Worm (Caenorhabditis elegans) whole organism, L3 larva: ENCODE results near the gene trpp-3.

Experiments used
- aly-2 ChIP-seq: fragments of 150-350 bp; optimal IDR thresholded peaks from 2 replicates; lab custom pipeline; 2014; ENCODE audit warnings: missing biosample characterization, missing genetic modification characterization
- ama-1 ChIP-seq: fragments of 150-350 bp; optimal IDR thresholded peaks from 2 replicates; lab custom pipeline; 2018
- ceh-82 ChIP-seq: fragments of 150-350 bp; optimal IDR thresholded peaks from 2 replicates; lab custom pipeline; 2014; ENCODE audit warnings: missing biosample characterization, missing genetic modification characterization
- elt-3 ChIP-seq, 3 experiments: fragments of 150-350 bp in 1 of 3; sonication (generic microtip) in 2 of 3; optimal IDR thresholded peaks; 2 replicates in 2 of 3; 4 replicates in 1 of 3; lab custom pipeline; 2014 to 2017; ENCODE audit warnings: missing biosample characterization in 3 of 3, missing genetic modification characterization in 3 of 3
- lin-15B ChIP-seq: fragments of 150-350 bp; optimal IDR thresholded peaks from 2 replicates; lab custom pipeline; 2014; ENCODE audit warnings: missing biosample characterization, missing genetic modification characterization
- nhr-11 ChIP-seq: fragments of 150-350 bp; optimal IDR thresholded peaks from 2 replicates; lab custom pipeline; 2014; ENCODE audit warnings: missing biosample characterization, missing genetic modification characterization
- nhr-237 ChIP-seq: fragments of 150-350 bp; optimal IDR thresholded peaks from 2 replicates; lab custom pipeline; 2014; ENCODE audit warnings: missing biosample characterization, missing genetic modification characterization
- nhr-25 ChIP-seq: sonication (generic microtip); optimal IDR thresholded peaks from 2 replicates; lab custom pipeline; 2017; ENCODE audit warnings: missing biosample characterization, missing genetic modification characterization
- nhr-28 ChIP-seq: fragments of 150-350 bp; optimal IDR thresholded peaks from 2 replicates; lab custom pipeline; 2014; ENCODE audit warnings: missing biosample characterization, missing genetic modification characterization
- nhr-77 ChIP-seq: fragments of 150-350 bp; optimal IDR thresholded peaks from 2 replicates; lab custom pipeline; 2014; ENCODE audit warnings: missing biosample characterization, missing genetic modification characterization
- pha-4 ChIP-seq: fragments of 150-350 bp; optimal IDR thresholded peaks from 2 replicates; lab custom pipeline; 2014; ENCODE audit warnings: missing biosample characterization, missing genetic modification reagents, missing genetic modification characterization
- sea-2 ChIP-seq: fragments of 150-350 bp; sonication (generic microtip); optimal IDR thresholded peaks from 4 replicates; lab custom pipeline; 2014; ENCODE audit warnings: missing biosample characterization, missing genetic modification reagents, missing genetic modification characterization
- snpc-4 ChIP-seq: fragments of 150-350 bp; optimal IDR thresholded peaks from 2 replicates; lab custom pipeline; 2014; ENCODE audit warnings: missing biosample characterization, missing genetic modification characterization

DNA sequence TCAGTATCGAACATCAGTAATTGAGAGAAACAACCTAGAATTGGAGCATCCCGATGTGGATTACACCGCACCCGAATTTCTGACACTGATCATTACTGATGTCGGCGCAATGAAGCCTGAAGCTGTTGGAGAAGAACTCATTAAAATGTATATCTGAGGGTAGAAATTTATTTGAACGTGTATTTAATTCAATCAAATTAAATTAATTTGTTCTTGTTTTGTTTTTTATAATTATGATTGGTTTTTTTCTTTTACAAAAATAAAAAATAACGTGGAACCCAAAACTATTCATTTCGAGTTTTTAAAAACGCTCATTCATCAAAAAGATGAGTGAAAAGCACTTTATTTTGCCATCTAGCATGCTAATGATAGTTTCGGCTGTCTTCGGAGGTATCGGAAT lies 18.8 kb downstream of the trpp-3 start, which contains the start of gene ZK1098.9:
- TF ChIP-seq nhr-25 (tag; lab: Kevin White, UChicago): no peak
- no peak for TF ChIP-seq pha-4
- TF ChIP-seq nhr-11 (tag; lab: Kevin White, UChicago): no peak
- TF ChIP-seq ama-1 (lab: Kevin White, UChicago): no peak
- TF ChIP-seq ceh-82 (tag; lab: Kevin White, UChicago): no peak
- TF ChIP-seq elt-3 (tag; optimal IDR thresholded peaks at IDR 0.05; lab: Kevin White, UChicago): no peak
- TF ChIP-seq aly-2: no peak
- no peak for TF ChIP-seq nhr-237
- TF ChIP-seq sea-2: no peak
- TF ChIP-seq nhr-28 (tag; lab: Kevin White, UChicago): no peak
- no peak for TF ChIP-seq lin-15B
- no peak for TF ChIP-seq nhr-77 (tag; lab: Kevin White, UChicago)
- TF ChIP-seq snpc-4 (tag; lab: Kevin White, UChicago): no peak
